Worm (Caenorhabditis elegans) whole organism, early embryonic: ENCODE measurements around the gene F45E10.2.

Source experiments
- hnd-1 ChIP-seq: sonication (generic microtip); optimal IDR thresholded peaks from 2 replicates; lab custom pipeline; 2016; ENCODE audit warnings: missing genetic modification characterization, missing compliant biosample characterization
- tbx-11 ChIP-seq: fragments of 200-800 bp; sonication (Bioruptor generic); IDR thresholded peaks from 2 replicates; pipeline ENCODE4 v1.3.6; 2022; ENCODE audit warnings: missing genetic modification characterization, missing compliant biosample characterization

DNA sequence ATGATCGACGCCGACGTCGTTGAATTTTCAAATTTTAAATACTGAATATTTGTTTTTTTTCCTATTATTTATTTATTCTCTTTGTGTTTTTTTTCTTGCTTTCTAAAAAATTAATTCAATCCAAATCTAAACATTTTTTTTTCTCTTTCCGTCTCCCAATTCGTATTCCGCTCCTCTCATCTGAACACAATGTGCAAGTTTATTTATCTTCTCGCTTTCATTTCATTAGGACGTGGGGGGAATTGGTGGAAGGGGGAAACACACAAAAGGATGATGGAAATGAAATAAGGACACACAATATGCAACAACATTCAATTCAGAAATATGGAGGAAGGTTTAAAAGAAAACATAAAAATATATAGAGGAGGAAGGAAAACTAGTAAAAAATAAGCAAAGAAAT is 27.3 kb downstream of the F45E10.2 start:
- TF ChIP-seq tbx-11 (GFP tag; lab: Robert Waterston, UW) (no peak), hnd-1 (no peak)
